Worm (Caenorhabditis elegans) whole organism, L4/young adult: ENCODE measurements around the gene C14A6.8.

Experiments
- W03F9.2 ChIP-seq: fragments of 150-350 bp; optimal IDR thresholded peaks from 2 replicates; lab custom pipeline; 2014; ENCODE audit warnings: missing biosample characterization, missing genetic modification characterization
- dao-5 ChIP-seq: sonication (generic microtip); optimal IDR thresholded peaks from 2 replicates; lab custom pipeline; 2016; ENCODE audit warnings: missing genotype, missing genetic modification characterization, moderate library complexity, missing compliant biosample characterization
- him-1 ChIP-seq: sonication (generic microtip); optimal IDR thresholded peaks from 2 replicates; lab custom pipeline; 2016; ENCODE audit warnings: missing genotype, missing genetic modification reagents, missing genetic modification characterization, missing compliant biosample characterization

DNA sequence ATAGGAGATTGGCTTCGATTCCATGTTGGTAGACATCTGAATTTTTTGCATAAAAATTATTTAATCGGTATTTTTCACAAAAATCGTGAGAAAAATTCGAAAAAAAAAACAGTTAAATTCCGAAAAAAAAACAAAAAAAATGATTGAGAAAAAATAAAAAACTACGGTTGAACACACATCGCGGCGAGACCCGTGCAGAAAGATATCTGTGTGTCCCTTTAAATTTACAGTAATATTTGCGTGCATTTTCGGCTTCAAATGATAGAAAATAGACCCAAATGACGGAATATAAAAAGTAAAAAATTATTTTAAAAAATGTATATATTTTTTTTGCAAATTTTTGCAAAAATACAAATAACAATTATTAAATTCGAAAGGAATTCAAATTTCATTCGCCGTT lies 33.8 kb downstream of the C14A6.8 start:
- no peak for TF ChIP-seq him-1 (tag; lab: Kevin White, UChicago)
- TF ChIP-seq dao-5 (tag; lab: Kevin White, UChicago) = no peak
- TF ChIP-seq W03F9.2 = no peak
